Worm (Caenorhabditis elegans): ENCODE data around the gene lsm-4.

DNA sequence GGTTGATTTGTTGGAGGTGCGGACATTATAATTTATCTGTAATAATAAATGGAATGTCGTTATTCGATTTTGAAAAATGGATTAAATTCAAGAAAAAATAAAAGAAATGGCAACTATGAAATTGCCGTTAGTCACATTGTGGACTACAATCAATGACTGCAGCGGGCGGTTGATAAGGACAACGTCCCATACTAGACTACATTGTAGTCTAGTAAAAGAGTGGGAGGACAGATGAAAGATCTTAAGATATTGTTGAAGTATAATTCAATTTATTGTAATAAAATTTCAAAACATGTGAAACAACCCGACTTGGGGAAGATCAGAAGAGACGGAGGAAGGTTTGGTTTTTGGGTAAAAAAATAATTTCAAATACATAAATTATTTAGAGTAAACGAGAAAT, 985 bp downstream of the lsm-4 start, which contains the start of the genes prx-13 and ada-2:
- TF ChIP-seq pha-2 (tag; optimal IDR thresholded peaks at IDR 0.05) (no peak), fkh-10 (GFP tag; optimal IDR thresholded peaks at IDR 0.05) (no peak), syd-9 (tag; optimal IDR thresholded peaks at IDR 0.05) (no peak), C38D4.7 (GFP tag; optimal IDR thresholded peaks at IDR 0.05) (no peak), ama-1 (optimal IDR thresholded peaks at IDR 0.05) (no peak)

Data from whole organism, late embryonic.